Fruit fly (Drosophila melanogaster): ENCODE results near the gene CG7557.
A peak's percentile ranks its signal among the peaks of the same experiment; 100 is the strongest.

CG7557 gene

DNA sequence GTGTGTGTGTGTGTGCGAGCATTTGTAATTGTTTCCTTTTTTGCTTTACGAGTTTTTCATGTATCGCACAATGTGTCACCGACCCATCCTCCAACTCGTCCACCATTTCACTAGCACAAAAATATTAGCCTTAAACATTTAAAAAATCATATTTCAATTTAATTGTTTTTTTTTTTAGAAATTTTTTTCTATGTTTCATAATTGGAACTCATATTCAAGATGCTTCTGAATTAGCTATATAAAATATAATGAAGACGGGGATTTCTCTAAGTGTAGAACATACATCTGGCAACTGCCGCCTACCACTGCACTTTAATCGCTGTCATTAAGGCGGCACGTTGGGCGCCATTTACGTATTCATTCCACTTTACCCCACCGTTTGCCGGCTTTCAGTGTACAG, 5.4 kb upstream of the CG7557 start:
- TF ChIP-seq CG32121 (GFP tag; IDR thresholded peaks at IDR 0.05) (no peak), CG8301 (tag; optimal IDR thresholded peaks at IDR 0.05) (peak; percentile 3), Ets98B (GFP tag; IDR thresholded peaks at IDR 0.05) (peak; percentile 26; the same call in 1 of the 2 replicates), rn (GFP tag; IDR thresholded peaks at IDR 0.05) (no peak), CG10348 (GFP tag; IDR thresholded peaks at IDR 0.05) (no peak), CG34367 (tag; optimal IDR thresholded peaks at IDR 0.05) (peak; percentile 15), Snoo (tag; optimal IDR thresholded peaks at IDR 0.05) (no peak), gl (tag; optimal IDR thresholded peaks at IDR 0.05) (no peak), D1 (tag; optimal IDR thresholded peaks at IDR 0.05) (no peak), CG15710 (tag; optimal IDR thresholded peaks at IDR 0.05) (peak; percentile 44), Pif1B (GFP tag; optimal IDR thresholded peaks at IDR 0.05) (peak; percentile 43), CG17806 (tag; optimal IDR thresholded peaks at IDR 0.05) (peak; percentile 55), CG14655 (GFP tag; optimal IDR thresholded peaks at IDR 0.05) (peak; percentile 46), CG4496 (GFP tag; IDR thresholded peaks at IDR 0.05) (peak; percentile 57; the same call in 2 of the 3 replicates), CG9948 (tag; optimal IDR thresholded peaks at IDR 0.05) (peak; percentile 49), CG12605 (GFP tag; IDR thresholded peaks at IDR 0.05) (peak; percentile 43; the same call in 1 of the 2 replicates), Pif1A (GFP tag; optimal IDR thresholded peaks at IDR 0.05) (peak; percentile 53), fd96Ca (GFP tag; IDR thresholded peaks at IDR 0.05) (0 out of 3 replicates have a peak, but pooled peaks have one; percentile 8), CG8159 (tag; optimal IDR thresholded peaks at IDR 0.05) (peak; percentile 75)

DNA sequence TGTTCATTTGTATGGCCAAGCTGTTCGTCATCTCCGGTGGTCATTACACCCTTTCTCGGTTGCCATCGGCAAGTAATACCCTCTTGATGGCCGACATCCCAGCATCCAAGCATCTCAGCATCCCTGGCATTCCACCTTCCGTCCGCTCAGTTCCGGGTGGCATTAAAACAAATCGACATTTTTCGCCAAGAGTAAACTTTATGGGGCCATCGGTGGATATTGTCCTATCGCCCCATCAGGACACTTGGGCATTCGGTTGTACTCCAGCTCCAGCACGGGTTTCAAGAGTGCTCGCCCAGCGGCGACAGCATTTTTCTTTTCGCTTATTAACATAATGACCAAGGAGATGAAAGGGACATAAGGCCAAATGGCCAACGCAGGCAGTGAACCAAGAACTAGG, 4.7 kb upstream of the CG7557 start:
- TF ChIP-seq CG9948 (tag; optimal IDR thresholded peaks at IDR 0.05) (no peak), CG12605 (GFP tag; IDR thresholded peaks at IDR 0.05) (no peak), CG10348 (GFP tag; IDR thresholded peaks at IDR 0.05) (no peak), Snoo (tag; optimal IDR thresholded peaks at IDR 0.05) (no peak)

DNA sequence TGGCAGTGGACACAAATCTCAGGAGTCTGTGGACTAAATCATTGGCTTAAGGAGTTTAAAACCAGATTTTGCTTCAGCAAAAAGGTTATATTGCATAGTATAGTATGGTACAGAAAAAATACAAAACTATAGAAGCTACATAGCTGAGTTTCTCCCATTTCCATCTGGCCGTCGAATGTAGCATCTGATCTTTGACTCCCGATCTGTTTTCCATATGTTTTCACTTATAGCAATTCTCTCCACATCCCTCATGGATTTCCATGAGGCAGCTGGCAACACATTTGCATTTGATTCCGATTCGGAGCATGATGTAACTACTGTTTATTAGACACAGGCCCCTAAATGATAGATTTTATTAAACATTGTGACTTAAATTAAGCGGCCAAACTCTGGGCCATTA, 4.2 kb upstream of the CG7557 start:
- TF ChIP-seq CG8301 (tag; optimal IDR thresholded peaks at IDR 0.05): no peak
- no peak for TF ChIP-seq CG34367 (tag; optimal IDR thresholded peaks at IDR 0.05)
- no peak for TF ChIP-seq CG32121 (GFP tag; IDR thresholded peaks at IDR 0.05)
- TF ChIP-seq Snoo (tag; optimal IDR thresholded peaks at IDR 0.05): no peak
- no peak for TF ChIP-seq rn (GFP tag; IDR thresholded peaks at IDR 0.05)
- no peak for TF ChIP-seq CG14655 (GFP tag; optimal IDR thresholded peaks at IDR 0.05)
- TF ChIP-seq CG15710 (tag; optimal IDR thresholded peaks at IDR 0.05): no peak
- TF ChIP-seq D1 (tag; optimal IDR thresholded peaks at IDR 0.05): no peak
- no peak for TF ChIP-seq CG12605 (GFP tag; IDR thresholded peaks at IDR 0.05)
- TF ChIP-seq CG17806 (tag; optimal IDR thresholded peaks at IDR 0.05): no peak
- no peak for TF ChIP-seq CG9948 (tag; optimal IDR thresholded peaks at IDR 0.05)
- no peak for TF ChIP-seq EcR (GFP tag; optimal IDR thresholded peaks at IDR 0.05)
- TF ChIP-seq CG4496 (GFP tag; IDR thresholded peaks at IDR 0.05): no peak
- TF ChIP-seq CG8159 (tag; optimal IDR thresholded peaks at IDR 0.05): no peak

DNA sequence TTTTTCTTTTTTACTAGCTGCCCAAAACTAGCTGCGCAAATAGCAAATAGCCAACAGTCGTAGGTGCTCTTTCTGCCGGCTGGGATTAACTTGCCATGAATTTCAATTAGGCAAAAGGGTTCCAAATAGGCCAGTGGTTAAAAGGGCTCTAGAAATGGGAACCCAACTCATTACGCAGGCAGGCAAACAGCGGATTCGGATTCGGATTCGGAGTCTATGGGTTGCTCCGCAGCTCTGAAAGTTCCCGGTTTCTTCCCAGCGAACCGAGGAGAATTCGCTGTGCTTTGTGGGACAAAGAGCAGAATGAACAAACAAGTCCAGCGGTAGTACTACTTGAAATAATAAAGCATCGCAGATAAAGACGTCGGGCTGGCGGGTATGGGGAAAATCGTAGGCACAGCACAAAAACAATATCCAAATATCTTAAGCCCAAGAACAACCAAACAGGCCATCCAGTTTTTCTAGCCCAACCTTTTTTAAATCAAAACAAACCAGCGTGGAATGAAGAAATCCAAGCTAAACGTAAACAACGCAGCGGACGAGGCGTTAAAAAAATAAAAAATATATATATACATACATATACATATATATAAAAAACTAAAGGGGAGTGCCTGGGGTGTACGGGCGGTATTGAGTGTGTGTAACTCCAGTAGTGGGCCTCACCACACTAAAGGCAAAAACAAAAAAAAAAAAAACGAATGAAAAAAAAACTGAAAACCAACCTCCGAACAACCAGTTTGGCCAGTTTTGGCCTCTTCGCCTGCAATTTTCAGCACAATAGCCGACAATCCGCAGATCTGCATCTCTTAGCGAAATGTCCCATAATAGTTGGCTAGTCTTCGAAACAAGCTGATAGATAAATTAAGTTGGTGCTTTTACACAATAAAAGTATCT, 2.8 kb upstream of the CG7557 start:
- TF ChIP-seq fd96Ca (GFP tag; IDR thresholded peaks at IDR 0.05) (peak; percentile 74), EcR (GFP tag; optimal IDR thresholded peaks at IDR 0.05) (peak; percentile 70), CG34367 (tag; optimal IDR thresholded peaks at IDR 0.05) (peak; percentile 27), CG9948 (tag; optimal IDR thresholded peaks at IDR 0.05) (no peak), CG12605 (GFP tag; IDR thresholded peaks at IDR 0.05) (peak; percentile 89), CG8159 (tag; optimal IDR thresholded peaks at IDR 0.05) (peak; percentile 15), CG32121 (GFP tag; IDR thresholded peaks at IDR 0.05) (peak; percentile 53; the same call in 1 of the 2 replicates), CG13204 (GFP tag; optimal IDR thresholded peaks at IDR 0.05) (peak; percentile 56), CG17806 (tag; optimal IDR thresholded peaks at IDR 0.05) (peak; percentile 25), D1 (tag; optimal IDR thresholded peaks at IDR 0.05) (no peak), Pif1B (GFP tag; optimal IDR thresholded peaks at IDR 0.05) (peak; percentile 83), gl (tag; optimal IDR thresholded peaks at IDR 0.05) (peak; percentile 48), Pif1A (GFP tag; optimal IDR thresholded peaks at IDR 0.05) (peak; percentile 71), CG4496 (GFP tag; IDR thresholded peaks at IDR 0.05) (peak; percentile 80; the same call in 2 of the 3 replicates), CG10348 (GFP tag; IDR thresholded peaks at IDR 0.05) (no peak), CG14655 (GFP tag; optimal IDR thresholded peaks at IDR 0.05) (peak; percentile 13), CG8301 (tag; optimal IDR thresholded peaks at IDR 0.05) (no peak), CG15710 (tag; optimal IDR thresholded peaks at IDR 0.05) (peak; percentile 29), Snoo (tag; optimal IDR thresholded peaks at IDR 0.05) (no peak), Ets98B (GFP tag; IDR thresholded peaks at IDR 0.05) (peak; percentile 79), rn (GFP tag; IDR thresholded peaks at IDR 0.05) (no peak)

DNA sequence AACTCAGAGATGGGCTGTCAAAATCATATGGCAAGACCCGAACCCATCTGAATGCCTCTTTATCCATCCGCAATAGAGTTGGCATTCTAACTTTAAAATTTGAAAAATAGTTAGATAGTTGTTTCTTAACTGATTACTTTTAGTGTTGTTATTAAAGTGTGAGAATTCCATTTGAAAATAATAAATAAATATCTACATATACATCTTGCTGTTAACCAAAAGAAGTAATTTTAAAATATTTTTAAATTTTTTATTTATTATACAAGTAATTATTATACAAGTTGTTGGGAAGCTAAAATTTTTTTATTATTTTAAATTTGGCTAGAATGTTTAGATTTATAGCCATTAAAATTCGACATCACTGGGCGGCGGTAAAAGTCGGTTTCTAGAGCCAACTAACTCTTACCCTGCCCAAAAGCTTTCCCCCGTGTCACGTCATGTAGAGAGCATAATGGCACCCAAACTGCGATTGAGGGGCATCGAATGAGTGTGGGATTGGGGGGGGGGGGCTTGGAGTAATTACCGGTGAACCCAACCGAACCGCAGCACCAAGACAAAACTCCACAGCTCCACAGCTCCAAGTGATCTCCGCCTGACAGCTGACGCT, 1.4 kb upstream of the CG7557 start:
- TF ChIP-seq EcR (GFP tag; optimal IDR thresholded peaks at IDR 0.05) (no peak), CG17806 (tag; optimal IDR thresholded peaks at IDR 0.05) (no peak), fd96Ca (GFP tag; IDR thresholded peaks at IDR 0.05) (0 out of 3 replicates have a peak, but pooled peaks have one; percentile 30), CG15710 (tag; optimal IDR thresholded peaks at IDR 0.05) (no peak), CG13204 (GFP tag; optimal IDR thresholded peaks at IDR 0.05) (no peak), CG10348 (GFP tag; IDR thresholded peaks at IDR 0.05) (no peak), Pif1B (GFP tag; optimal IDR thresholded peaks at IDR 0.05) (no peak), D1 (tag; optimal IDR thresholded peaks at IDR 0.05) (no peak), Pif1A (GFP tag; optimal IDR thresholded peaks at IDR 0.05) (no peak), CG14655 (GFP tag; optimal IDR thresholded peaks at IDR 0.05) (peak; percentile 45), Snoo (tag; optimal IDR thresholded peaks at IDR 0.05) (no peak), CG8301 (tag; optimal IDR thresholded peaks at IDR 0.05) (peak; percentile 37), CG32121 (GFP tag; IDR thresholded peaks at IDR 0.05) (no peak), CG4496 (GFP tag; IDR thresholded peaks at IDR 0.05) (no peak), CG8159 (tag; optimal IDR thresholded peaks at IDR 0.05) (no peak), CG12605 (GFP tag; IDR thresholded peaks at IDR 0.05) (no peak), gl (tag; optimal IDR thresholded peaks at IDR 0.05) (no peak), CG34367 (tag; optimal IDR thresholded peaks at IDR 0.05) (no peak), Ets98B (GFP tag; IDR thresholded peaks at IDR 0.05) (no peak), CG9948 (tag; optimal IDR thresholded peaks at IDR 0.05) (no peak), rn (GFP tag; IDR thresholded peaks at IDR 0.05) (no peak)
